Fruit fly (Drosophila melanogaster): ENCODE results near the gene loh.

The loh gene

DNA sequence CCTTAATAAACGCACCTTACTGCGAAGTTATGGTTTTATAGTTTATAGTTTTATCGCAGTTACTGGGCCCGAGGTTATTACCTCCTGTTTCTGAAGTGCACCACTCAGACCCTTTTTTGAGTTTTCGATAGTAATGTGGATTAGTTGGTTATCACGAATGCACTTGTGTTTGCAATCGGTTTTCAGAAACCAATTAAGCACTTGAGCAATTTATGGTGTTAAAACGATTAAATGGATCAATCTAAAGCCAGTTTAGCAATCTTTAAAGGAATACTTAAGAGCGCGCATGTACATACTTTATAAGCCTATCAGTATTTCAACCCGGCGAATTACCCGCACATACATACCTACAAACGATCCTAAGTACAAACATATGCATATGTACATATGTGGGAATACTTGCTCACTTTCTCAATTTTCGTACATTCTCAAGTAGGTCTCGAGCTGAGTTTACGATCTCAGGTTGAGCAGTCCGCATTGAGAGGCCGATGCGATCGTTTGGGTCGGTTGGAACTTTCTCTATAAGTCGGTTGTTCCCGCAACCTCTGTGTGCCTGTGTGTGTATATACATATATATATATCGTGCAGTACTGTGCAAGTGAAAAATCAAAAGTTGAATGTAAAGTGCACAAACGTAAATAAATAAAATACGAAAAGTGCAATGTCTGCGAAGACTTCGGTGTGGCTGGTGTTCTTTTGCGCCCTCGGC is 15.0 kb downstream of the loh start, which contains the start of the genes LManI and LManII:
Gene LManI, minus strand, starts transcription at position 51 of the 709 bp plus-strand sequence.
Gene LManII, plus strand, starts transcription at position 468 of the 709 bp plus-strand sequence.
- peak; percentile 60 for TF ChIP-seq Dif (GFP tag; optimal IDR thresholded peaks at IDR 0.05; ENCODE audit: partially characterized antibody)
- no peak for TF ChIP-seq Abd-B (GFP tag; optimal IDR thresholded peaks at IDR 0.05)

DNA sequence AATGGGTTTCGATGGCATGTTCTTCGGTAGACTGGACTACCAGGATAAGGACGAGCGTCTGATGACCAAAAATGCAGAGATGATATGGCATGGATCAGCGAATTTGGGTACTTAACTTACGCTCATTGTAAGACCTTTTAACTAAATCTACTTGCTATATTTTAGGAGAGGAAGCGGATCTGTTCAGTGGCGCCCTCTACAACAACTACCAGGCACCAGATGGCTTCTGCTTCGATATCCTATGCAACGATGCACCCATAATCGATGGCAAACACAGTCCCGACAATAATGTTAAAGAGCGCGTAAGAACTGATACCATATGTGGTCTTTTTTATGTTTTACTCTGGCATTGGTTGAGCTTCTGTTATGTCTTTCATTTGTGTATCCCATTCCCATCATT is 16.6 kb downstream of the loh start:
- no peak for TF ChIP-seq Mio (GFP tag; optimal IDR thresholded peaks at IDR 0.05)
- TF ChIP-seq woc (GFP tag; optimal IDR thresholded peaks at IDR 0.05) = no peak
- TF ChIP-seq N (GFP tag; optimal IDR thresholded peaks at IDR 0.05) = no peak
- no peak for TF ChIP-seq OdsH (GFP tag; optimal IDR thresholded peaks at IDR 0.05)
- TF ChIP-seq Hr83 (GFP tag; optimal IDR thresholded peaks at IDR 0.05; ENCODE audit: poor library complexity, severe bottlenecking) = no peak
- TF ChIP-seq usp (GFP tag; optimal IDR thresholded peaks at IDR 0.05) = no peak
- no peak for TF ChIP-seq GATAd (GFP tag; optimal IDR thresholded peaks at IDR 0.05)
- TF ChIP-seq rgr (GFP tag; optimal IDR thresholded peaks at IDR 0.05) = no peak
- TF ChIP-seq sage (GFP tag; optimal IDR thresholded peaks at IDR 0.05) = no peak
- no peak for TF ChIP-seq h (GFP tag; optimal IDR thresholded peaks at IDR 0.05)
- no peak for TF ChIP-seq Abd-B (GFP tag; optimal IDR thresholded peaks at IDR 0.05)
- no peak for TF ChIP-seq Hnf4 (GFP tag; optimal IDR thresholded peaks at IDR 0.05)
- no peak for TF ChIP-seq ey (GFP tag; optimal IDR thresholded peaks at IDR 0.05)
- TF ChIP-seq Sp1 (GFP tag; optimal IDR thresholded peaks at IDR 0.05) = no peak
- no peak for TF ChIP-seq HLH106 (tag; optimal IDR thresholded peaks at IDR 0.05)
- no peak for TF ChIP-seq Myc (optimal IDR thresholded peaks at IDR 0.05)
- no peak for TF ChIP-seq dsf (GFP tag; optimal IDR thresholded peaks at IDR 0.05; ENCODE audit: borderline replicate concordance)
- TF ChIP-seq Hr78 (GFP tag; optimal IDR thresholded peaks at IDR 0.05) = no peak

DNA sequence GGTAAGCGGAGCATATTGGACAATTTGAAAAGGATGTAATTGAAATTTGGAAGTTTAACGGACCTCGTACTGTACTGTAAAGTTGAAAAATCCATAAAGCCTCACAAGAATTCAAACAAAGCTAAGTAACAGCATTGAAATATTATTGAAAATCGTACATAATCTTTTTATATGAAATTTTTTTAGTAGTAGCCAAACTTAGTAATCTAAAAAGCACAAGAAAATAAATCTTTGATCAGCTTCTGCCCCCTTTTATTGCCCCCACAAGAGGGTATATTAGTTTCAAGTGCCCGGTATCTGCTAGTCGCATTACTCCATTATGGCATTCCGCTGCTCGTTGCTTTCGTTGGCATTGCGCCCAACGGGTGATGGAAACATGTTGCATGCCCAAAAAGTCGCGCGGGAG is 24.5 kb downstream of the loh start:
- TF ChIP-seq Hr83 (GFP tag; optimal IDR thresholded peaks at IDR 0.05; ENCODE audit: poor library complexity, severe bottlenecking) (no peak), CG9705 (GFP tag; optimal IDR thresholded peaks at IDR 0.05) (no peak), Hr78 (GFP tag; optimal IDR thresholded peaks at IDR 0.05) (no peak), usp (GFP tag; optimal IDR thresholded peaks at IDR 0.05) (no peak), sv (GFP tag; optimal IDR thresholded peaks at IDR 0.05) (peak; percentile 2)

DNA sequence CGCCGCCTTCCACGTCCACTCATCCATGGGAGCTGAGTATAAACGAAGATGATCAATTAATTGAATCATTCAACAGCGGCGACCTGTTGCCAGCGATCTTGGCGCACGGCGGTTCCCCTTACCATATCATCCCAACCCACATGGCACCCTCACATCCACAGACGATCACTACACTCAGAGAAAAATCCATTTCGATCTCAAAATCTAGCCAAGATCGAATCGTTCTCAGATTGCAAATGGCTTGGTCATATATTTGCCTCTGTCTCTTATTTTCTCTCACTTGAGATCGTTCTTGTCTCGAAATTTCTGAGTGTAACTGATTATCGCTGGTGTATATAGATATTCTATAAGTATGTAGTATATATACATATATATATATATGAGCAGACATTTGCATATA is 26.1 kb downstream of the loh start:
- TF ChIP-seq dmrt93B (GFP tag; optimal IDR thresholded peaks at IDR 0.05) (peak; percentile 24), foxo (GFP tag; optimal IDR thresholded peaks at IDR 0.05) (peak in 1 of 2 experiments; percentile 45), sv (GFP tag; optimal IDR thresholded peaks at IDR 0.05) (peak; percentile 22), psq (GFP tag; optimal IDR thresholded peaks at IDR 0.05) (no peak), fru (GFP tag; optimal IDR thresholded peaks at IDR 0.05) (peak; percentile 2), HLH106 (tag; optimal IDR thresholded peaks at IDR 0.05) (peak; percentile 54), rgr (GFP tag; optimal IDR thresholded peaks at IDR 0.05) (peak; percentile 36), dsf (GFP tag; optimal IDR thresholded peaks at IDR 0.05; ENCODE audit: borderline replicate concordance) (no peak), h (GFP tag; optimal IDR thresholded peaks at IDR 0.05) (peak; percentile 55)

DNA sequence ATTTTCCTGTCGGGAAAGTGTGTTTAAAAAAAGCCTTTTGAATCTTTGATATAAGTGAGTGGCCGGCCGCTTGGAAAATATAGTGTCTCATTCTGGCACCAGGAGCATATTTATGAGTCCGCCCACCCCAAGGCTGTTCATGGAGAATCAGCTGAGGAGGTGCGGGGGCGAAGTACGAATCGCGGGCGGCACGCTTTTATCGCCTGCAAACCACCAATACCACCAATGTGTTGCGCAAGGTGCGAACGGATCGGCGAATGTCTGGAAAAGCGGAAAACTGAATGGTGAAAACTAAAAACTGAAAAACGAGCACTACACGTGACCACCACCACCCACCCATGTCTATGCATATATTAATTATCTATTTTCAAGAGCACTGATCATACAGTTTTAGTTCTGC is 26.6 kb downstream of the loh start:
- TF ChIP-seq sage (GFP tag; optimal IDR thresholded peaks at IDR 0.05) = no peak
- TF ChIP-seq ey (GFP tag; optimal IDR thresholded peaks at IDR 0.05) = no peak
- no peak for TF ChIP-seq brk (GFP tag; optimal IDR thresholded peaks at IDR 0.05)
- TF ChIP-seq psq (GFP tag; optimal IDR thresholded peaks at IDR 0.05) = no peak
- no peak for TF ChIP-seq GATAd (GFP tag; optimal IDR thresholded peaks at IDR 0.05)
- TF ChIP-seq fru (GFP tag; optimal IDR thresholded peaks at IDR 0.05) = no peak

DNA sequence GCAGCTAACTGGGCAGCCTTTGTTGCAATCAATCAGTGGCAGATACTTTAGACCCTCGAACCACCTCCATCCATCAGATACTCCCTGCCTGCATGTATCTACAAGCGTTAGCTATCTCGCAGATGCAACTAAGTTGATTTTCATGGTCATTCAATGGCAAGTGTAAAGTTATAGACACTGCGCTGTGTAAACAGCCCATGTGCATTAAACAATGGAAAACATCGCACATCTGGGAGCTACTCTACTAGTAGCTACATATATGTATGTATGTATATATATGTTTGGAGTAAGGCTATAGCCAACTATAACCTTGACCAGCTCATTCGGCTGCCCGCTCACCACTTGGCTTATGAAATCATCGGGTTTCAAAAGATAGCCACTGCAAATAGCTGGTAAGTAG is 27.9 kb downstream of the loh start:
- TF ChIP-seq CrebA (GFP tag; optimal IDR thresholded peaks at IDR 0.05; ENCODE audit: borderline replicate concordance) (no peak), Myc (optimal IDR thresholded peaks at IDR 0.05) (no peak), CG9705 (GFP tag; optimal IDR thresholded peaks at IDR 0.05) (no peak), dmrt93B (GFP tag; optimal IDR thresholded peaks at IDR 0.05) (no peak), OdsH (GFP tag; optimal IDR thresholded peaks at IDR 0.05) (no peak), rgr (GFP tag; optimal IDR thresholded peaks at IDR 0.05) (no peak), br (GFP tag; optimal IDR thresholded peaks at IDR 0.05) (no peak), woc (GFP tag; optimal IDR thresholded peaks at IDR 0.05) (no peak), pan (optimal IDR thresholded peaks at IDR 0.05) (no peak), psq (GFP tag; optimal IDR thresholded peaks at IDR 0.05) (no peak)
